Worm (Caenorhabditis elegans): ENCODE measurements around the gene nduv-3.
A peak's percentile ranks its signal among the peaks of the same experiment; 100 is the strongest.

Gene nduv-3

ce11 chrIV:2658733-2659132 lies 17.6 kb downstream of the nduv-3 start (continued):
- TF ChIP-seq mes-2 (tag; optimal IDR thresholded peaks at IDR 0.05; ENCODE audit: poor library complexity, severe bottlenecking) (peak; percentile 9), zag-1 (tag; optimal IDR thresholded peaks at IDR 0.05) (no peak), ZK546.5 (tag; optimal IDR thresholded peaks at IDR 0.05) (no peak), mxl-3 (GFP tag; optimal IDR thresholded peaks at IDR 0.05) (no peak), dmd-8 (GFP tag; IDR thresholded peaks at IDR 0.05) (peak; percentile 41; the same call in 1 of the 2 replicates), daf-19 (GFP tag; conservative IDR thresholded peaks at IDR 0.05) (no peak; the same call in 1 of the 2 replicates), lin-29 (GFP tag; IDR thresholded peaks at IDR 0.05) (no peak), dve-1 (tag; optimal IDR thresholded peaks at IDR 0.05; ENCODE audit: insufficient read depth) (no peak), aha-1 (tag) (no peak), nhr-42 (GFP tag; IDR thresholded peaks at IDR 0.05) (no peak), nhr-76 (tag; optimal IDR thresholded peaks at IDR 0.05) (no peak), zfp-2 (tag; optimal IDR thresholded peaks at IDR 0.05) (no peak), nhr-237 (tag; optimal IDR thresholded peaks at IDR 0.05) (no peak), php-3 (GFP tag; IDR thresholded peaks at IDR 0.05) (no peak), Y105C5A.15 (GFP tag; IDR thresholded peaks at IDR 0.05) (no peak), lin-1 (GFP tag; IDR thresholded peaks at IDR 0.05) (no peak)

- TF ChIP-seq Y105C5A.15 (GFP tag; IDR thresholded peaks at IDR 0.05) (peak; percentile 88), ztf-7 (tag; optimal IDR thresholded peaks at IDR 0.05) (no peak), Y48G9A.11 (GFP tag; IDR thresholded peaks at IDR 0.05) (peak; percentile 76), ctbp-1 (GFP tag; IDR thresholded peaks at IDR 0.05) (peak; percentile 33; the same call in 1 of the 2 replicates), Y5F2A.4 (GFP tag; optimal IDR thresholded peaks at IDR 0.05) (peak; percentile 65), tag-97 (GFP tag; IDR thresholded peaks at IDR 0.05) (no peak), egl-43 (GFP tag; IDR thresholded peaks at IDR 0.05) (peak; percentile 55), zag-1 (tag; optimal IDR thresholded peaks at IDR 0.05) (no peak), nhr-41 (GFP tag; IDR thresholded peaks at IDR 0.05) (no peak), mes-2 (tag; optimal IDR thresholded peaks at IDR 0.05; ENCODE audit: poor library complexity, severe bottlenecking) (peak; percentile 14), daf-16 (GFP tag; optimal IDR thresholded peaks at IDR 0.05) (peak in 1 of 2 experiments; percentile 5), daf-16 (tag; optimal IDR thresholded peaks at IDR 0.05) (peak; percentile 15), fkh-10 (GFP tag; optimal IDR thresholded peaks at IDR 0.05) (peak; percentile 59), vab-7 (GFP tag; IDR thresholded peaks at IDR 0.05) (peak; percentile 67; the same call in 1 of the 2 replicates), R02D3.7 (tag; optimal IDR thresholded peaks at IDR 0.05) (no peak), madf-5 (GFP tag; IDR thresholded peaks at IDR 0.05) (0 out of 4 replicates have a peak, but pooled peaks of 1 of the 2 experiments have one; percentile 50), arid-1 (GFP tag; conservative IDR thresholded peaks at IDR 0.05) (peak; percentile 72; the same call in 1 of the 2 replicates), lir-3 (tag; optimal IDR thresholded peaks at IDR 0.05) (peak; percentile 45), daf-19 (GFP tag; conservative IDR thresholded peaks at IDR 0.05) (0 out of 2 replicates have a peak, but pooled peaks have one; percentile 44), unc-62 (GFP tag; optimal IDR thresholded peaks at IDR 0.05 in 1 of 2) (peak in 1 of 2 experiments; percentile 47), unc-62 (tag; optimal IDR thresholded peaks at IDR 0.05) (no peak), daf-8 (GFP tag; IDR thresholded peaks at IDR 0.05) (0 out of 2 replicates have a peak, but pooled peaks have one; percentile 38), nhr-111 (GFP tag; optimal IDR thresholded peaks at IDR 0.05) (no peak), mxl-2 (GFP tag; conservative IDR thresholded peaks at IDR 0.05) (peak; percentile 46; the same call in 1 of the 2 replicates), nhr-48 (tag; optimal IDR thresholded peaks at IDR 0.05) (peak; percentile 26), tra-1 (GFP tag; IDR thresholded peaks at IDR 0.05) (0 out of 2 replicates have a peak, but pooled peaks have one; percentile 54), dmd-8 (GFP tag; IDR thresholded peaks at IDR 0.05) (peak; percentile 76), php-3 (GFP tag; IDR thresholded peaks at IDR 0.05) (0 out of 2 replicates have a peak, but pooled peaks have one; percentile 42), aha-1 (tag) (peak; percentile 95), hlh-11 (tag; optimal IDR thresholded peaks at IDR 0.05) (no peak), spr-1 (tag; optimal IDR thresholded peaks at IDR 0.05) (peak; percentile 6), nhr-25 (tag; optimal IDR thresholded peaks at IDR 0.05; ENCODE audit: borderline replicate concordance, insufficient read depth) (no peak), F26F4.8 (GFP tag; conservative IDR thresholded peaks at IDR 0.05) (peak; percentile 76), F44E2.7 (GFP tag; IDR thresholded peaks at IDR 0.05) (0 out of 2 replicates have a peak, but pooled peaks have one; percentile 59), lin-13 (GFP tag; optimal IDR thresholded peaks at IDR 0.05) (peak; percentile 34), duxl-1 (tag; optimal IDR thresholded peaks at IDR 0.05; ENCODE audit: poor library complexity) (peak; percentile 43)
Measured at ce11 chrIV:2663953-2664900, 23.1 kb downstream of the nduv-3 start, which contains the start of gene Y69A2AR.31. Gene Y69A2AR.31, minus strand, starts transcription at chrIV:2664003.

Measured in whole organism, L4 larva.